Worm (Caenorhabditis elegans): ENCODE measurements around the gene Y51H7BR.7.

DNA sequence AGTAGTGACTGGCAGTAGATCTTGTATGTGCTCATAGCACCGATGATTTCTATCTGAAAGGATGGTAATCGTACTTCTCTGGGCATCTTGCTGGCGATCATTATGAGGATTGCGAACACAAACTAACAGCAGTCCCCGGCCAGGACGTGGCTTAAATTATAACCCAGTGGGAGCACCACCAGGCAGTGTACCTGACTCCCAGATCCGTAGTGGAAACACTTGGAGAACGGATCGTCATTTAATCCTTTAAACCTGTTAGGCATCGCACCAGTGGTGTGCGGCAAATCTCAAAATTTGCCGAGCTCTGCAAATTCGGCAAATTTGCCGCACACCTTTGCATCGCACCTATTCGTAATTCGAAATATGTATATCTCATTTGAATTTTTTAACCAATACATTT is 42.2 kb upstream of the Y51H7BR.7 start, which contains the start of gene K05F6.8:
- TF ChIP-seq nhr-48 (tag; optimal IDR thresholded peaks at IDR 0.05) (no peak), hlh-30 (tag; optimal IDR thresholded peaks at IDR 0.05; ENCODE audit: insufficient read depth) (no peak), ama-1 (optimal IDR thresholded peaks at IDR 0.05) (no peak), madf-9 (GFP tag; conservative IDR thresholded peaks at IDR 0.05) (no peak), sdz-12 (GFP tag; optimal IDR thresholded peaks at IDR 0.05) (no peak), dpl-1 (GFP tag; optimal IDR thresholded peaks at IDR 0.05) (no peak), lin-29 (GFP tag; IDR thresholded peaks at IDR 0.05) (no peak), unc-39 (tag; optimal IDR thresholded peaks at IDR 0.05) (no peak), lsy-2 (tag; optimal IDR thresholded peaks at IDR 0.05) (no peak), nhr-11 (tag; optimal IDR thresholded peaks at IDR 0.05) (no peak)
